Fruit fly (Drosophila melanogaster) whole organism, pupa: ENCODE data around the gene CG12010.

ENCODE experiments used
- CG10348 ChIP-seq: fragments of 200-800 bp; sonication (Bioruptor generic); IDR thresholded peaks from 2 replicates; pipeline ENCODE4 v1.3.6; 2022; ENCODE audit warnings: missing biosample characterization, missing genetic modification characterization
- CG12605 ChIP-seq: fragments of 200-800 bp; sonication (Bioruptor generic); IDR thresholded peaks from 2 replicates; pipeline ENCODE4 v1.3.6; 2022; ENCODE audit warnings: missing biosample characterization, missing genetic modification characterization
- CG13204 ChIP-seq: fragments of 200-800 bp; sonication (Bioruptor generic); optimal IDR thresholded peaks from 2 replicates; lab custom pipeline; 2018; ENCODE audit warnings: missing biosample characterization, mild to moderate bottlenecking, missing genetic modification characterization, moderate library complexity
- CG15710 ChIP-seq: fragments of 200-800 bp; sonication (Bioruptor generic); optimal IDR thresholded peaks from 2 replicates; lab custom pipeline; 2018; ENCODE audit warnings: missing biosample characterization, mild to moderate bottlenecking, missing genetic modification characterization, moderate library complexity
- CG17806 ChIP-seq: fragments of 200-800 bp; sonication (Bioruptor generic); optimal IDR thresholded peaks from 2 replicates; lab custom pipeline; 2018; ENCODE audit warnings: missing biosample characterization, mild to moderate bottlenecking, missing genetic modification characterization, moderate library complexity
- CG32121 ChIP-seq: fragments of 200-800 bp; sonication (Bioruptor generic); IDR thresholded peaks from 2 replicates; pipeline ENCODE4 v1.3.6; 2022; ENCODE audit warnings: missing biosample characterization, missing genetic modification characterization
- CG34367 ChIP-seq: fragments of 200-800 bp; sonication (Bioruptor generic); optimal IDR thresholded peaks from 2 replicates; lab custom pipeline; 2018; ENCODE audit warnings: missing biosample characterization, mild to moderate bottlenecking, missing genetic modification characterization
- CG4496 ChIP-seq: fragments of 200-800 bp; sonication (Bioruptor generic); IDR thresholded peaks from 3 replicates; pipeline ENCODE4 v1.3.6; 2022; ENCODE audit warnings: missing biosample characterization, missing genetic modification characterization
- CG8159 ChIP-seq: fragments of 200-800 bp; sonication (Bioruptor generic); optimal IDR thresholded peaks from 3 replicates; lab custom pipeline; 2018; ENCODE audit warnings: missing biosample characterization, mild to moderate bottlenecking, missing genetic modification characterization, moderate library complexity
- CG8301 ChIP-seq: fragments of 200-800 bp; sonication (Bioruptor generic); optimal IDR thresholded peaks from 2 replicates; lab custom pipeline; 2018; ENCODE audit warnings: missing biosample characterization, mild to moderate bottlenecking, missing genetic modification characterization
- CG9948 ChIP-seq: fragments of 200-800 bp; sonication (Bioruptor generic); optimal IDR thresholded peaks from 2 replicates; lab custom pipeline; 2018; ENCODE audit warnings: missing biosample characterization, mild to moderate bottlenecking, missing genetic modification characterization, moderate library complexity
- D1 ChIP-seq: fragments of 200-800 bp; sonication (Bioruptor generic); optimal IDR thresholded peaks from 2 replicates; lab custom pipeline; 2018; ENCODE audit warnings: missing biosample characterization, mild to moderate bottlenecking, missing genetic modification characterization, moderate library complexity
- EcR ChIP-seq: fragments of 200-800 bp; sonication (Bioruptor generic); optimal IDR thresholded peaks from 3 replicates; lab custom pipeline; 2019; ENCODE audit warnings: missing biosample characterization, missing genetic modification characterization, mild to moderate bottlenecking, moderate library complexity, missing genetic modification reagents
- Ets98B ChIP-seq: fragments of 200-800 bp; sonication (Bioruptor generic); IDR thresholded peaks from 2 replicates; pipeline ENCODE4 v1.3.6; 2022; ENCODE audit warnings: missing biosample characterization, missing genetic modification characterization
- Pif1A ChIP-seq: fragments of 200-800 bp; sonication (Bioruptor generic); optimal IDR thresholded peaks from 3 replicates; lab custom pipeline; 2016; ENCODE audit warnings: missing biosample characterization, missing genetic modification characterization
- Pif1B ChIP-seq: fragments of 200-800 bp; sonication (Bioruptor generic); optimal IDR thresholded peaks from 3 replicates; lab custom pipeline; 2016; ENCODE audit warnings: missing biosample characterization, missing genetic modification characterization
- Snoo ChIP-seq: fragments of 200-800 bp; sonication (Bioruptor generic); optimal IDR thresholded peaks from 3 replicates; lab custom pipeline; 2017; ENCODE audit warnings: missing biosample characterization, mild to moderate bottlenecking, missing genetic modification characterization, inconsistent platforms
- fd96Ca ChIP-seq: fragments of 200-800 bp; sonication (Bioruptor generic); IDR thresholded peaks from 3 replicates; pipeline ENCODE4 v1.3.6; 2022; ENCODE audit warnings: missing biosample characterization, missing genetic modification characterization
- gl ChIP-seq: fragments of 200-800 bp; sonication (Bioruptor generic); optimal IDR thresholded peaks from 2 replicates; lab custom pipeline; 2018; ENCODE audit warnings: missing biosample characterization, mild to moderate bottlenecking, missing genetic modification characterization
- rn ChIP-seq: fragments of 200-800 bp; sonication (Bioruptor generic); IDR thresholded peaks from 2 replicates; pipeline ENCODE4 v1.3.6; 2022; ENCODE audit warnings: missing biosample characterization, missing genetic modification characterization

The CG12010 gene

DNA sequence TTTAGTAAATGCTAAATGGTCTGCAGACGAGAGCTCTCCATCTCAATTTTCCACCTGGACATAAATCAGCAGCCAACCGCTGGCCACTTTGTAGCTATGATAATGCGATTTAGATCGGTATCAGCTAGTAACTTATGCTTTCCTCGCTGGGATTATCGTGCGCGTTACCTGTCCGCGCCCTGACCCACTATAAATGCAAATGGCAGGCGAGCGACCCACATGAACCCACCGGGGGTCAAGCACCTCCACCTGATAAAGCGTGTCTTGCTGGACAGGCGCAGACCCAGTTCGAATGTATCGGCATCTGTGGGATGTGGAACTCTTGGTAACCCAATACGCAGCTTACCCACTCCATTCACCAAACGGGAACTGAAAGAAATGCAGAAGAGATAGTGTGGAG, 20.8 kb upstream of the CG12010 start:
- no peak for TF ChIP-seq fd96Ca (GFP tag; lab: Robert Waterston, UW)
- no peak for TF ChIP-seq CG8301 (tag; lab: Kevin White, UChicago)
- TF ChIP-seq CG4496, result no peak

DNA sequence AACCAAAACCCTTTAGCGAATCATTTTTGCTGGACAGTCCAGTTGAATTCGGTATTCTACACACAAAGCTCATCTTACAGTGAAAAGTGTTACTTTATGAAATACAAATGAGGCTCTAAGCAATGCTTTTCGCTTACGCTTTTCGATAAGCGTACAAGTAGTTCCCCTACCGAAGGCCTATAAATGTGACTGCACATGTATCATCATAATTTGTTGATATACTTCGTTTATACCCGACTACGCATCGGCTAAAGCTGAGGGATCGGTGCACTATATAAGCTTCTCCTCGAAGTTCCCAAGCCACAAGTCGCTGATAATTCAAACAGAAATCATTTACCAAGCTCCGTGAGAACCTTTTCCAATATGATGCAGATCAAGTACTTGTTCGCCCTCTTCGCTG, 4.8 kb upstream of the CG12010 start, which contains the start of gene Drs:
Gene Drs, plus strand, starts transcription at position 301 of the 400 bp plus-strand sequence.
- TF ChIP-seq CG8159 (tag; lab: Kevin White, UChicago) (no peak), CG8301 (tag; lab: Kevin White, UChicago) (no peak), rn (no peak), CG4496 (no peak), Pif1B (GFP tag; lab: Kevin White, UChicago) (no peak), CG9948 (no peak), Pif1A (GFP tag; lab: Kevin White, UChicago) (no peak), CG13204 (GFP tag; lab: Kevin White, UChicago) (no peak), CG32121 (no peak), EcR (GFP tag; lab: Kevin White, UChicago) (no peak), CG12605 (GFP tag; lab: Robert Waterston, UW) (no peak)

DNA sequence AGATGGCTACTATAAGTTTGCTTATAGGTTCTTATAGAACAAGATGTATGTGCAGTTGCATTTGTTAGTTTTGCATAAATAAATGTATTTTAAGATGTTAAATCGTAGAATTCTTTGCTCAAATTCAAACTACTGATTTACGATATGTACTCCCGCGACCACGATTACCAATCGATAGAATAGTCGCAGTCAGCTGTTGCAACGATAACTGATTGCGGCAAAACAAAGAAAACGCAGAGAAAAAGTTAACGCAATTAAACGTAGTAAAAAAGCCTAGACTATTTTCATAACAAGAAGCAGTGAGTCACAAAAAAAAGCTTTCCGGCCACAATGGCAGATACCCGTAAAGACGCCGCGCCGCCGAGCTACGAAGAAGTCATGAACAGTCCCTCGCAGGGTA, 2.5 kb downstream of the CG12010 start, which contains the start of gene CG12012:
Gene CG12012, plus strand, starts transcription at position 207 of the 400 bp plus-strand sequence.
- TF ChIP-seq CG4496 (no peak), CG8159 (tag; lab: Kevin White, UChicago) (no peak), fd96Ca (GFP tag; lab: Robert Waterston, UW) (no peak), Pif1B (GFP tag; lab: Kevin White, UChicago) (no peak), CG15710 (tag; lab: Kevin White, UChicago) (no peak)

DNA sequence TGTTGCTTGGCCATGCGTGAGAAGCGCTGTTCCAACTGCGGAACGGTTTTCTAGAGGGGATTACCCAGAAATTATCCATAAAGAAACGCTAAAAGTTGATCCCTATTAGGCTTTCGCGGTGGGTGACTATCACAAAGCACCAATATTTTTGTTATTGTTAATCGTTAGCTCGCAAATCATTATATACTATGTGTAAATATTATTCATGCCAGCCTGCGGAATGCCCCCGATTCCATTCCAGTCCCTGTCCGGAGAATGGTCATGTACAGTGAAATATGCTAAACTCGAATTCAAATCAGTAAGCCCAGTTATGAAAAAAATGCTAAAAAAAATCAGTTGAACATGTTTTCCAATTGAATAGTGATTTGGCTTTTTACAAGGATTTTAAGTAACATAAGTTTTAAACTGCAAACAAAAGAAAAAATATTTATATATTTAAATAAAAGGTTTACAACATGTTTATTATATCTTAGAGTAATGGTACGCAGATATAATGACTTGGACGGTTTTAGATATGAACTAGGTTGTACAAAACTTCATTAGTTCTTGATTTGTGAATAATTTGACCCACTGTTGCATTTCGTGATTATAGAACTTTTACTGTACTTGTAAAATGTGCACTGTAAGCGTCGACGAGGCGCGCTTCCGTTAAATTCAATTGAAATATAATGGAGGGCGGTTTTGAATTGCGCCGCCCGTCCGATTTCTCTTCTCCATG, 3.3 kb downstream of the CG12010 start:
- TF ChIP-seq rn, result no peak
- TF ChIP-seq CG8159 (tag; lab: Kevin White, UChicago), result no peak
- TF ChIP-seq CG15710 (tag; lab: Kevin White, UChicago), result no peak
- TF ChIP-seq CG8301 (tag; lab: Kevin White, UChicago), result no peak

DNA sequence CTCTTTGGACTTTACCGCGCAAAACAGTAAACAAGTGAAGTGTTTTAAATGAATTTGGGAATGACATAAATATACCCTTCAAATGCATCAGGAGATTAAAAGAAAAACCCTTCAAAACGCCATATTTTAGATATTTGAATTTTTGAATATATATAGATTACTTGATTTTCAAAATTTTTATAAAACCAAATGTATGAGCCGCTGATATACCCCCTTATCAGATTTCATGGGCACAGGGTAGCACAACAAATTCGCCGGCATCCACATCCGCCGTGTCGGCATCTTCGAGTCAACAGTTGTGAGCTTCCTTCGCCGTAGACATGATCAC, 3.8 kb downstream of the CG12010 start, which contains the start of gene Ids:
Gene Ids, plus strand, starts transcription at position 304 of the 328 bp plus-strand sequence.
- peak; percentile 37 for TF ChIP-seq gl (tag; lab: Kevin White, UChicago)
- peak; percentile 84 for TF ChIP-seq Ets98B
- TF ChIP-seq Pif1A (GFP tag; lab: Kevin White, UChicago), result no peak
- TF ChIP-seq CG32121, result peak; percentile 72; the same call in 1 of the 2 replicates
- TF ChIP-seq CG17806 (tag; lab: Kevin White, UChicago), result peak; percentile 62
- peak; percentile 48; the same call in 1 of the 2 replicates for TF ChIP-seq rn
- no peak for TF ChIP-seq CG8301 (tag; lab: Kevin White, UChicago)
- TF ChIP-seq CG4496, result peak; percentile 82
- TF ChIP-seq CG34367 (tag; lab: Kevin White, UChicago), result peak; percentile 58
- TF ChIP-seq CG13204 (GFP tag; lab: Kevin White, UChicago), result no peak
- peak; percentile 76 for TF ChIP-seq Snoo (tag; lab: Kevin White, UChicago)
- TF ChIP-seq CG9948, result peak; percentile 54
- TF ChIP-seq CG15710 (tag; lab: Kevin White, UChicago), result peak; percentile 70
- TF ChIP-seq D1 (tag; lab: Kevin White, UChicago), result no peak
- peak; percentile 75 for TF ChIP-seq CG12605 (GFP tag; lab: Robert Waterston, UW)
- TF ChIP-seq CG8159 (tag; lab: Kevin White, UChicago), result peak; percentile 75

DNA sequence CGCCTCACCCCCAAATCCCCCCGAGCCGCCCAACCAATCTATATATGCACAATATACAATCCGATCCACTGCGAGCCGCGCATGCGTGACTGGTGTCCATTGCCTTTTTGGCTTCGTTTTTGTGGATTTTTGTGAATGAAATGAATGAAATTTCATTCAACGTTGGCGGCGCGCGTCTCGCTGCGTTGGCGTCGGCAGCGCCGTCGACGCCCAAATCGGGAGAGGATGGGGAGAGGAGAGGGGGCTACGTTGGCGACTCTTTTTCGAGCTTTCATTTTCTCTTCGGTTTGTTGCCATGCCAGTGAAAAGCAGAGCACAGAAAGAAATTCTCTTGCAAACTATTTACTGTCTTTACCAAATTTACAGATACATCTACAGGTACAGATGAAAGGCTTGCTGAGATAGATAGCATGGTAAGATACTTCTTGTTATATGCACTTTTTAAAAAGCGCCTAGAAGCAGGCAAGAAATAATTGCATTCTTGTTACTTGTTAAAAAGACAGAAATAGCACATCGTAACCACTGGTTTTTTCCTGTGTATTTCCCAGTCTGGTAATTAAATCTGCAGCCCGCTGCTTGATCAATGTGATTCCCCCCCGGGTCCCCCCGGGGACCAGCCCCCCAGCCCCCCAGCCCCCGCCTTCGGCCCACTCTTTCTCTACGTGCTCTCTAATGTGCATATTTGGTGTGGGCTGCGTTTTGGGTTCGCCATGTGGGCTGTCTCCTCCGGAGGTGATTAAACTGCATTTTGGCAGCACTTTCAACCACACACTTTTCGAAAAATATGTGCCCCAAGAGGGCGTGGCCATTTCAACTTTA, 6.4 kb downstream of the CG12010 start:
- TF ChIP-seq gl (tag; lab: Kevin White, UChicago) (no peak), CG4496 (peak; percentile 64; the same call in 2 of the 3 replicates), CG9948 (no peak), fd96Ca (GFP tag; lab: Robert Waterston, UW) (peak; percentile 72), CG8301 (tag; lab: Kevin White, UChicago) (peak; percentile 62), Ets98B (peak; percentile 75), Pif1B (GFP tag; lab: Kevin White, UChicago) (peak; percentile 40), Pif1A (GFP tag; lab: Kevin White, UChicago) (peak; percentile 50), EcR (GFP tag; lab: Kevin White, UChicago) (peak; percentile 44), CG13204 (GFP tag; lab: Kevin White, UChicago) (no peak), CG32121 (peak; percentile 68; the same call in 1 of the 2 replicates), CG17806 (tag; lab: Kevin White, UChicago) (no peak), CG10348 (peak; percentile 34; the same call in 1 of the 2 replicates)
